Worm (Caenorhabditis elegans) whole organism, L3 larva: ENCODE results near the gene C13C4.8.

ENCODE experiments used
- R02D3.7 ChIP-seq: fragments of 150-350 bp; optimal IDR thresholded peaks from 2 replicates; lab custom pipeline; 2014; ENCODE audit warnings: missing biosample characterization, missing genetic modification characterization
- ama-1 ChIP-seq: fragments of 150-350 bp; optimal IDR thresholded peaks from 2 replicates; lab custom pipeline; 2018
- ceh-28 ChIP-seq: fragments of 150-350 bp; optimal IDR thresholded peaks from 2 replicates; lab custom pipeline; 2014; ENCODE audit warnings: missing biosample characterization, missing genetic modification reagents, missing genetic modification characterization
- ceh-9 ChIP-seq: sonication (generic microtip); optimal IDR thresholded peaks from 2 replicates; lab custom pipeline; 2018; ENCODE audit warnings: missing biosample characterization, missing genetic modification characterization
- egl-5 ChIP-seq: fragments of 150-350 bp; optimal IDR thresholded peaks from 2 replicates; lab custom pipeline; 2017; ENCODE audit warnings: missing biosample characterization, missing genetic modification reagents, missing genetic modification characterization, inconsistent platforms
- fkh-2 ChIP-seq: fragments of 150-350 bp; optimal IDR thresholded peaks from 2 replicates; lab custom pipeline; 2014; ENCODE audit warnings: missing biosample characterization, missing genetic modification reagents, missing genetic modification characterization
- jun-1 ChIP-seq: fragments of 150-350 bp; optimal IDR thresholded peaks from 2 replicates; lab custom pipeline; 2014; ENCODE audit warnings: missing biosample characterization, missing genetic modification reagents, missing genetic modification characterization
- nhr-77 ChIP-seq: fragments of 150-350 bp; optimal IDR thresholded peaks from 2 replicates; lab custom pipeline; 2014; ENCODE audit warnings: missing biosample characterization, missing genetic modification characterization
- skn-1 ChIP-seq: fragments of 150-350 bp; optimal IDR thresholded peaks from 2 replicates; lab custom pipeline; 2014; ENCODE audit warnings: missing biosample characterization, missing genetic modification characterization

DNA sequence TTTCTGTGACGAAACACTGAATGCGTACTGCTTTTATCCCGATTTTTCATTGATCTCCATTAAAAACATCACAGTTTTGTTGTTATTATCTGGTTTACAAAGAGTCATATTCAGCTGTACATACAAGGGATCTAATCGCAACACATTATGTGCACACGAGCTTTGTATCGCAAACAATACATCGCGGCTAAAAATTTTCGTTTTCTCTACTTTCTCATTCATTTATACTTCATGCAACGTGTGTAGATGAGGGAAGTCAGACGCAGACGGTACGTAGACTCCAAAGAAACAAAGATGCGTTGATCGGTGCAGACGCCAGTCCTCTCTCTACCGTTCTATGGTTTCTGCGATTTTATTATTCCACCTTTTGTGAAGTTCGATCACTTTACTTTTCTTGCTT is 11.0 kb upstream of the C13C4.8 start, which contains the start of gene nhr-136:
- no peak for TF ChIP-seq egl-5 (tag; lab: Kevin White, UChicago)
- no peak for TF ChIP-seq fkh-2
- no peak for TF ChIP-seq ama-1 (lab: Kevin White, UChicago)
- TF ChIP-seq R02D3.7 (tag; lab: Kevin White, UChicago): no peak
- TF ChIP-seq ceh-9 (tag; lab: Kevin White, UChicago): no peak
- TF ChIP-seq skn-1 (tag; lab: Kevin White, UChicago): no peak
- TF ChIP-seq ceh-28: no peak
- TF ChIP-seq nhr-77 (tag; lab: Kevin White, UChicago): no peak
- TF ChIP-seq jun-1 (tag; lab: Kevin White, UChicago): no peak
